Fruit fly (Drosophila melanogaster): ENCODE results near the gene CG31975.

CG31975 gene

DNA sequence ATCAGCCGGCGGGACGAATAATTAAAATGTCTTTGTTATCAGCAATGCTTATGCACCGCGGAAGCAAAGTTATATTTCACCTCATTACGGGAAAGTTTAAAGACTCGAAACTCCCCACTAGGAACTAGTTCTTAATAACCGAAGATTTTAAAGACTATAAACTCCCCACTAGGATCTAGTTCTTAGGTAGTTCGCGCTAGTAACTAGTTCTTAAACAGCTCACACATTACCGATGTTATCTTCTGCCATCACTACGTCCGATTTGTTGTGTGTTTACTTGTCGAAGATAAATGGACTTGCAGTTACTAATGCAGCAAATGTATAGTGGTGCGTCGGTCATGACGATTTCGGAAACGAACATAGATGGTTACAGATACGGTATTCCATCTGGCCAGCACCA, 2.3 kb upstream of the CG31975 start, which contains the start of the genes CG31974 and CG11454 (continued):
- no peak for TF ChIP-seq jigr1 (GFP tag; IDR thresholded peaks at IDR 0.05)
- TF ChIP-seq CG7357 (GFP tag; IDR thresholded peaks at IDR 0.05), result no peak
- no peak for TF ChIP-seq so (GFP tag; IDR thresholded peaks at IDR 0.05)
- TF ChIP-seq lilli (GFP tag; optimal IDR thresholded peaks at IDR 0.05), result no peak
- TF ChIP-seq H15 (GFP tag; IDR thresholded peaks at IDR 0.05), result no peak
- TF ChIP-seq CG31441 (GFP tag; IDR thresholded peaks at IDR 0.05), result no peak
- TF ChIP-seq mld (GFP tag; IDR thresholded peaks at IDR 0.05; ENCODE audit: partially characterized antibody), result 0 out of 3 replicates have a peak, but pooled peaks have one; percentile 41
- no peak for TF ChIP-seq CG9797 (GFP tag; optimal IDR thresholded peaks at IDR 0.05)
- TF ChIP-seq fd96Cb (tag; optimal IDR thresholded peaks at IDR 0.05), result no peak
- peak; percentile 44 for TF ChIP-seq Sry-β (GFP tag; optimal IDR thresholded peaks at IDR 0.05)
- no peak for TF ChIP-seq hkb (optimal IDR thresholded peaks at IDR 0.05)
- no peak for TF ChIP-seq hkb (GFP tag; IDR thresholded peaks at IDR 0.05)
- TF ChIP-seq CG6175 (GFP tag; IDR thresholded peaks at IDR 0.05), result no peak
- TF ChIP-seq fru (optimal IDR thresholded peaks at IDR 0.05), result no peak
- TF ChIP-seq CG1603 (tag; optimal IDR thresholded peaks at IDR 0.05), result peak; percentile 65
- no peak for TF ChIP-seq CG17612 (GFP tag; IDR thresholded peaks at IDR 0.05)
- TF ChIP-seq abd-A (tag; optimal IDR thresholded peaks at IDR 0.05), result no peak
- no peak for TF ChIP-seq HHEX (GFP tag; optimal IDR thresholded peaks at IDR 0.05)
- TF ChIP-seq mirr (GFP tag; optimal IDR thresholded peaks at IDR 0.05), result peak; percentile 34
- TF ChIP-seq al (GFP tag; IDR thresholded peaks at IDR 0.05), result no peak
- TF ChIP-seq Spps (tag; optimal IDR thresholded peaks at IDR 0.05), result no peak
- no peak for TF ChIP-seq CG6254 (GFP tag; optimal IDR thresholded peaks at IDR 0.05)
- no peak for TF ChIP-seq CG13296 (GFP tag; optimal IDR thresholded peaks at IDR 0.05)
- TF ChIP-seq salm (tag; optimal IDR thresholded peaks at IDR 0.05), result no peak
- no peak for TF ChIP-seq CG2120 (GFP tag; optimal IDR thresholded peaks at IDR 0.05)
- no peak for TF ChIP-seq Lim3 (GFP tag; IDR thresholded peaks at IDR 0.05)
- TF ChIP-seq hb (GFP tag; IDR thresholded peaks at IDR 0.05; ENCODE audit: partially characterized antibody), result 0 out of 3 replicates have a peak, but pooled peaks have one; percentile 64
- TF ChIP-seq CG12104 (GFP tag; optimal IDR thresholded peaks at IDR 0.05), result no peak
- peak; percentile 57 for TF ChIP-seq stwl (tag; optimal IDR thresholded peaks at IDR 0.05)
- TF ChIP-seq MTF-1 (GFP tag; optimal IDR thresholded peaks at IDR 0.05; ENCODE audit: borderline replicate concordance), result no peak
- no peak for TF ChIP-seq Dip2 (GFP tag; IDR thresholded peaks at IDR 0.05)
- TF ChIP-seq CG8290 (GFP tag; optimal IDR thresholded peaks at IDR 0.05), result no peak
- peak in 1 of 2 experiments; percentile 49 for TF ChIP-seq CG8290 (tag; optimal IDR thresholded peaks at IDR 0.05)
- TF ChIP-seq ewg (GFP tag; optimal IDR thresholded peaks at IDR 0.05), result no peak
- TF ChIP-seq chm (GFP tag; IDR thresholded peaks at IDR 0.05), result no peak
- TF ChIP-seq CG7928 (GFP tag; optimal IDR thresholded peaks at IDR 0.05), result no peak
- TF ChIP-seq Lhr (GFP tag; optimal IDR thresholded peaks at IDR 0.05), result peak; percentile 37
- peak; percentile 88 for TF ChIP-seq bbx (GFP tag; IDR thresholded peaks at IDR 0.05; ENCODE audit: partially characterized antibody)
- no peak for TF ChIP-seq Ptx1 (GFP tag; IDR thresholded peaks at IDR 0.05)
- TF ChIP-seq CG17802 (tag; optimal IDR thresholded peaks at IDR 0.05), result no peak
- TF ChIP-seq CG16779 (GFP tag; IDR thresholded peaks at IDR 0.05), result no peak
- no peak for TF ChIP-seq CG1529 (GFP tag; optimal IDR thresholded peaks at IDR 0.05)
- no peak for TF ChIP-seq onecut (GFP tag; IDR thresholded peaks at IDR 0.05)
- TF ChIP-seq ATbp (GFP tag; optimal IDR thresholded peaks at IDR 0.05), result no peak
- TF ChIP-seq knrl (GFP tag; IDR thresholded peaks at IDR 0.05; ENCODE audit: partially characterized antibody), result peak; percentile 87
- TF ChIP-seq CG17829 (tag; optimal IDR thresholded peaks at IDR 0.05), result peak; percentile 47
- TF ChIP-seq Six4 (GFP tag; optimal IDR thresholded peaks at IDR 0.05), result no peak
- no peak for TF ChIP-seq run (tag; optimal IDR thresholded peaks at IDR 0.05)
- peak; percentile 25 for TF ChIP-seq CG12391 (tag; optimal IDR thresholded peaks at IDR 0.05)
- no peak for TF ChIP-seq NC2α (GFP tag; optimal IDR thresholded peaks at IDR 0.05)
- peak; percentile 29 for TF ChIP-seq CrebB (tag; optimal IDR thresholded peaks at IDR 0.05)
- no peak for TF ChIP-seq CG3726 (GFP tag; IDR thresholded peaks at IDR 0.05)
